Fruit fly (Drosophila melanogaster) S2 (cell line): Measurements from ENCODE around the gene Send2.

Experiments used
- CG8478 ChIP-seq: fragments of >200 bp; optimal IDR thresholded peaks from 2 replicates; lab custom pipeline; 2018
- CTCF ChIP-seq, 2 experiments: fragments of >200 bp; optimal IDR thresholded peaks; 2 replicates each; lab custom pipeline; 2018

DNA sequence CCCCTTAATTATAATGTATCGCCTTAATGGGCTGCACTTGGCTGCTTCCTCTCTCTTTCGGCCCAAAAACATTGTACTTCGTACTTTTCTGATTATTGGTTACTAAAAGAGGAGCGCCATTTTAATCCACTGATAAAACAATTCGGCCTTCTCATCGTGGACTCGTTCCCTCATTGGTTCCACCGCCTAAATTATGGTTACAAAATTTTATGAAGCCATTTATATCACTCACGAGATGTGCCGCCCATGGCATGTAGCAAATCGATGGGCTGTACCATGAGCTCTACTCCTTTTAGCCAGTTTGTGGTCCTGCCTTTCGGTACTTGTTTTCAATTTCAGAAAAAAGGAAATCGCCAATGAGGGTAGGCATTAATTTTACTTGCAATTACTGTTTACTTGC, 22.3 kb upstream of the Send2 start:
- TF ChIP-seq CG8478 (lab: Kevin White, UChicago) (no peak), CTCF (optimal IDR thresholded peaks at IDR 0.05; lab: Kevin White, UChicago) (no peak)
